Fruit fly (Drosophila melanogaster) whole organism, embryonic: Measurements from ENCODE around the gene trr.

Source experiments
- CG11504 ChIP-seq: fragments of 200-800 bp; sonication (Bioruptor generic); optimal IDR thresholded peaks from 3 replicates; lab custom pipeline; 2019; ENCODE audit warnings: missing biosample characterization, mild to moderate bottlenecking, missing genetic modification characterization, moderate library complexity
- CG18262 ChIP-seq: fragments of 200-800 bp; optimal IDR thresholded peaks from 3 replicates; lab custom pipeline; 2019; ENCODE audit warnings: missing biosample characterization, mild to moderate bottlenecking, missing genetic modification characterization, moderate library complexity
- CG32772 ChIP-seq: fragments of 200-800 bp; sonication (Bioruptor generic); IDR thresholded peaks from 2 replicates; pipeline ENCODE4 v1.3.6; 2022; ENCODE audit warnings: missing biosample characterization, missing genetic modification characterization
- CG5953 ChIP-seq: fragments of 200-800 bp; sonication (Bioruptor generic); IDR thresholded peaks from 2 replicates; pipeline ENCODE4 v1.3.6; 2022; ENCODE audit warnings: missing biosample characterization, missing genetic modification characterization
- CG8359 ChIP-seq: fragments of 200-800 bp; sonication (Bioruptor generic); optimal IDR thresholded peaks from 2 replicates; lab custom pipeline; 2017; ENCODE audit warnings: missing biosample characterization, mild to moderate bottlenecking, missing genetic modification characterization, borderline replicate concordance
- ash1 ChIP-seq: fragments of 200-800 bp; sonication (Bioruptor generic); optimal IDR thresholded peaks from 2 replicates; lab custom pipeline; 2018; ENCODE audit warnings: missing biosample characterization, mild to moderate bottlenecking, missing genetic modification characterization
- gt ChIP-seq: fragments of 200-800 bp; sonication (Bioruptor generic); IDR thresholded peaks from 2 replicates; pipeline ENCODE4 v1.3.6; 2022; ENCODE audit warnings: missing biosample characterization, missing genetic modification characterization
- insv ChIP-seq, 2 experiments: fragments of 200-800 bp; sonication (Bioruptor generic); optimal IDR thresholded peaks; 3 replicates each; lab custom pipeline; 2016 to 2018; ENCODE audit warnings: missing biosample characterization in 2 of 2, missing genetic modification characterization in 2 of 2

DNA sequence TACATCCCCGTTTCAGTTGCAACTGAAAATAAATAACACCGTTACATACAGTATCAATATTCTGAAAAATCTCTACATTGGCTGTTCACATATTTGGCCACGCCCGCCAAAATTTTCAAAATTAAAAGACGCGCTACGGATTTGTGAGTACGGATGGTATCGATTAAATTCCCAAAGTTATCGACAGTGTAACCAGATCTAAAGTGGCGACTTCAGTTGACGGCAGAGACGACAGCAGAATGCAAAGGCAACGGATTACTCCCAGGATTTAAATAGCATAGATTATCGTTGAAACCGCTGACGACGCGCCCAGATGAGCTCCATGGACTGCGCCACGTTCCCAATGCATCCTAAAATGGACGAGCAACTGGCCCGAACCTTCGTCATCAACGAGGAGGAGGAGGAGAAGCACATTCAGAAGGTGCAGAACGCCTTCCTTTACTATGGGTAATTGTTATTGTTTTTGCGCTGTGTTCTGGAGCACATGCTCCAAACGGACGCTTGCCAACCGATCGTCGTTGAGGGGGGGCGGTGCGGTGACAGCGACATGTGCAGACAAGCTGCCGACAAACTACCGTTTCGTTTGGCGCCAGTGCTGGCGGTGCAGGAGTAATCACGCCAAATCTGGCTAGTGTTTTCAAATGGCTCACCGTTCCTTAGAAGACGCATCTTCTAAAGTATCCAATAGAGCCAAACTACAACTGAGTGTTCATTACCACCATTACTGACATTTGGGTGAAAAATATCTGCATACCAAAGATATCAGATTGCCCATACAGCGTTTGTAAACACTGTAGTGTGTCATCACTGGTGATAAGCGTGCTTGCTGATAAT lies 37.9 kb upstream of the trr start, which contains the start of gene CG11596:
- TF ChIP-seq CG11504 (no peak), gt (GFP tag; lab: Robert Waterston, UW) (no peak), CG8359 (GFP tag; lab: Kevin White, UChicago) (no peak), CG18262 (no peak), CG32772 (GFP tag; lab: Robert Waterston, UW) (no peak), insv (GFP tag; optimal IDR thresholded peaks at IDR 0.05; lab: Kevin White, UChicago) (peak in 1 of 2 experiments; percentile 2), CG5953 (GFP tag; lab: Robert Waterston, UW) (no peak), ash1 (GFP tag; lab: Kevin White, UChicago) (no peak)
